Fruit fly (Drosophila melanogaster) whole organism, adult: ENCODE measurements around the gene CG17145.

Source experiments
- CG14711 ChIP-seq: fragments of 200-800 bp; sonication (Bioruptor generic); optimal IDR thresholded peaks from 2 replicates; lab custom pipeline; 2018; ENCODE audit warnings: missing biosample characterization, mild to moderate bottlenecking, missing genetic modification characterization, moderate library complexity
- CG33017 ChIP-seq: fragments of 200-800 bp; sonication (Bioruptor generic); optimal IDR thresholded peaks from 2 replicates; lab custom pipeline; 2018; ENCODE audit warnings: missing biosample characterization, mild to moderate bottlenecking, missing genetic modification characterization, moderate library complexity
- CG7101 ChIP-seq: fragments of 200-800 bp; sonication (Bioruptor generic); optimal IDR thresholded peaks from 2 replicates; lab custom pipeline; 2018; ENCODE audit warnings: missing biosample characterization, mild to moderate bottlenecking, missing genetic modification characterization, moderate library complexity
- Hr96 ChIP-seq: fragments of 200-800 bp; sonication (Bioruptor generic); optimal IDR thresholded peaks from 2 replicates; lab custom pipeline; 2016; ENCODE audit warnings: missing biosample characterization, missing genetic modification characterization
- bab1 ChIP-seq: fragments of 200-800 bp; sonication (Bioruptor generic); optimal IDR thresholded peaks from 3 replicates; lab custom pipeline; 2019; ENCODE audit warnings: missing biosample characterization, mild to moderate bottlenecking, missing genetic modification characterization, moderate library complexity
- cnc ChIP-seq, 2 experiments: fragments of >200 bp; optimal IDR thresholded peaks; 2 replicates each; lab custom pipeline; 2017
- kay ChIP-seq: fragments of 200-800 bp; sonication (Bioruptor generic); peaks from one replicate; lab custom pipeline; 2016; ENCODE audit warnings: missing biosample characterization, missing genetic modification characterization, borderline replicate concordance
- ovo ChIP-seq: fragments of 200-800 bp; sonication (Bioruptor generic); optimal IDR thresholded peaks from 2 replicates; lab custom pipeline; 2016; ENCODE audit warnings: missing biosample characterization, missing genetic modification characterization
- toe ChIP-seq: fragments of 200-800 bp; sonication (Bioruptor generic); optimal IDR thresholded peaks from 2 replicates; lab custom pipeline; 2016; ENCODE audit warnings: missing biosample characterization, missing genetic modification characterization

DNA sequence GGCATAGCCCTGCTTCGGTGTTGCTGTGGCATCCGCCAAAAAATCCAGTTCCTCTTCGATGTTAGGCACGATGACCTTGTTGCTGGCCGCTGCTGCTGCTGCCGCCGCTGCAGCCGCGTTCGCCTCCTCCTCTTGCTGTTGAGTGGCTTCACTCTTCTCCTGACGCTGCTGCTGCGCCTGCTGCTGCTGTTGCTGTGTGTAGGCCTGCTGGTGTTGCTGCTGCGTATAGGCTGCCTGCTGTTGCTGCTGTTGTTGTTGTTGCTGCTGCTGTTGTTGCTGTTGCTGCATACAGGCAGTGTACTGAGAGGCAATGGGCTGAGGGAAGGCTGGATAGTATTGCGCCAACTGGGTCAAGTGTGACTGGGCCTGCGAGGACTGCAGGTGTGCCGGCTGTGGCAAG is 15.6 kb downstream of the CG17145 start:
- TF ChIP-seq toe (GFP tag; lab: Kevin White, UChicago), result no peak
- TF ChIP-seq ovo, result no peak
- no peak for TF ChIP-seq CG14711 (tag; lab: Kevin White, UChicago)
- TF ChIP-seq cnc (optimal IDR thresholded peaks at IDR 0.05; lab: Kevin White, UChicago), result no peak
- TF ChIP-seq kay (GFP tag; lab: Kevin White, UChicago), result no peak
- no peak for TF ChIP-seq CG7101 (tag; lab: Kevin White, UChicago)
- no peak for TF ChIP-seq Hr96 (GFP tag; lab: Kevin White, UChicago)
- no peak for TF ChIP-seq CG33017 (tag; lab: Kevin White, UChicago)
- no peak for TF ChIP-seq bab1 (GFP tag; lab: Kevin White, UChicago)
